Worm (Caenorhabditis elegans): ENCODE data around the gene W03F9.9.

The W03F9.9 gene

DNA sequence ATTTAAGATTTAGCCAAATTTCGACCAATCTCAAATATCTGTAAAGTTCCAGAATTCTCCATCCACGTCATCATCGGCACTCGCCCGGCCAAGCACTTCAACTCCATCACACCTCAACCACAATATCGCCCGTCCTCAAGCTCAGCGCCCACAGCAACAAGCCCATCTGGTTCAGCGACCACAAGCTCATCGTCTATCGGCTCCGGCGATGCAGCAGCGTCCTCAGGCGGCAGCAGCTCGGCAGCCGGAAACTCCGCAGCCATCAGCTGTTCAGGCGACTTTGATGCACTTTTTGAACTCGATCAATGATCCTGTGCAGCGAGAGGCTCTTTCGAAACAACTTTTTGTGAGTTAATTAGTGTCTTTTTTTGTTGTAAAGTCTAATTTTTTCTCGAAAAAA is 21.4 kb upstream of the W03F9.9 start:
- TF ChIP-seq pha-2 (tag; optimal IDR thresholded peaks at IDR 0.05) (no peak), lim-6 (tag; optimal IDR thresholded peaks at IDR 0.05) (no peak), dmd-4 (tag; optimal IDR thresholded peaks at IDR 0.05; ENCODE audit: borderline replicate concordance) (no peak), ahr-1 (tag; optimal IDR thresholded peaks at IDR 0.05) (no peak), madf-2 (tag; optimal IDR thresholded peaks at IDR 0.05) (no peak), hlh-13 (GFP tag; optimal IDR thresholded peaks at IDR 0.05) (no peak), ceh-19 (GFP tag; optimal IDR thresholded peaks at IDR 0.05) (no peak)

DNA sequence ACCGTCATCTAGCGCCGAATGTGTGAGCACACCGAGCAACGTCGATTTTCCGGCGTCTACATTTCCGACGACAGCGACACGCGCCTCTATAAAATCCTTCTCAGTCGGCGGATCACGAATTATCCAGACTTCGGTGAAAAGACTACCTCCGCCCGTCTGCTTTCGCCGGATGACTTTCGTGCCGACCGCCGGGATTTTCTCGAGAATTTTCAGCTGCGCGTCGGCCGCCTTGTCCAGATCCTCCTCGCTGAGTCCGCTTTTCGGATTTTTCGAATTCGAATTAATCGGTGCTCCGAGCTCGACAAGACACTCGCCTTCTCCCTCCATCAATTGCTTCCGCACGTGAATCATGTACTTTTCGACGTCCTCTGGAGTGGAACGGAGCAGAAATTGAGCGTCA is 16.4 kb upstream of the W03F9.9 start:
- TF ChIP-seq hlh-30 (tag; optimal IDR thresholded peaks at IDR 0.05; ENCODE audit: insufficient read depth), result no peak
- TF ChIP-seq F13H6.1 (tag; optimal IDR thresholded peaks at IDR 0.05), result no peak
- TF ChIP-seq madf-2 (tag; optimal IDR thresholded peaks at IDR 0.05), result no peak
- TF ChIP-seq npax-4 (tag; optimal IDR thresholded peaks at IDR 0.05), result no peak

DNA sequence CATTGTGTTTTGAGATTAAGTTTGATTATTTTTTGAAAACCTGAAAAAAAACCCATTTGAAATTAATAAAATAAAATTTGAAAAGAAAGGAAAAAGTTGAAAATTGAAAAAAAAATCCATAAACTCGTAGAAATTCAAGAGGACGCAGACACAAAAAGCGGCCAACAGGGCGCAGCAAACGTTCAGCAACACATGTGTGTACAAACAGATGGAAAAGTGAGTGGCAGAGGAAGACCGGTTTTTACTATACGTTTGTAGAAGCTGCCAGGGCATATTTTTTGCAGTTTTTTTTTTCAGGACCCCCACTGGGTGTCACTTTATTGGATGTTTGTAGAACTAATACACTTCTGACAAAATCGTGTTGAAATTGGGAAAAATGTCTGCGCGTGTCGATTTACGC is 15.9 kb upstream of the W03F9.9 start, which contains the start of gene cgp-1:
TSS of gene cgp-1 (minus strand) at position 40 of the 400 bp plus-strand sequence.
- TF ChIP-seq hlh-6 (tag; optimal IDR thresholded peaks at IDR 0.05) (no peak), ref-2 (tag; optimal IDR thresholded peaks at IDR 0.05) (no peak), nfya-1 (tag; optimal IDR thresholded peaks at IDR 0.05) (peak; percentile 30), K09A11.1 (tag; optimal IDR thresholded peaks at IDR 0.05; ENCODE audit: insufficient read depth) (no peak), lin-11 (tag; optimal IDR thresholded peaks at IDR 0.05) (no peak), elt-2 (tag; optimal IDR thresholded peaks at IDR 0.05) (no peak), hlh-8 (tag; optimal IDR thresholded peaks at IDR 0.05) (peak; percentile 69)

DNA sequence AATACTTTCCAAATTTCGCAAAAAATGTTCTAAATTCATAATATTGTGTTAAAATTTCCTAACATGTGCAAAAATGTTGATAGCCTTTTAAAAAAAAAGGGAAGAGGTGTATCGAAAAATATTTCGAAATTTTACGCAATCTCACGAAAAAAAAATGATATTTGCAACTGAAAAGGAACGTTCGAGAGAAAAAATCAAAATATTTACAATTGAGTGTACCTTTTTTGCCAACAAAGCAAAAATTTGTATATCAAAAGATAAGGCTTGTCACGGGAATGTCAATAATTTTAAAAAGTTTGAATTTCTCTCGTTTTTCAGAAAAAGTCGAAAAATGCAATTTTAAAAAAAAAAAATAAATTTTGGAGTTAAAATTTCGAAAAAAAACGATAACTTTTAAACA is 15.2 kb upstream of the W03F9.9 start:
- TF ChIP-seq npax-4 (tag; optimal IDR thresholded peaks at IDR 0.05) (no peak), gmeb-2 (tag; optimal IDR thresholded peaks at IDR 0.05) (no peak), ttx-3 (tag; optimal IDR thresholded peaks at IDR 0.05) (no peak), ceh-14 (tag; optimal IDR thresholded peaks at IDR 0.05) (no peak), tbx-7 (tag; optimal IDR thresholded peaks at IDR 0.05) (no peak), C08G9.2 (tag; optimal IDR thresholded peaks at IDR 0.05) (no peak), nhr-232 (tag; optimal IDR thresholded peaks at IDR 0.05) (no peak), pax-1 (tag; optimal IDR thresholded peaks at IDR 0.05) (no peak), ceh-19 (GFP tag; optimal IDR thresholded peaks at IDR 0.05) (no peak), lim-6 (tag; optimal IDR thresholded peaks at IDR 0.05) (no peak), fax-1 (tag; optimal IDR thresholded peaks at IDR 0.05) (no peak), unc-55 (GFP tag; optimal IDR thresholded peaks at IDR 0.05) (no peak)

DNA sequence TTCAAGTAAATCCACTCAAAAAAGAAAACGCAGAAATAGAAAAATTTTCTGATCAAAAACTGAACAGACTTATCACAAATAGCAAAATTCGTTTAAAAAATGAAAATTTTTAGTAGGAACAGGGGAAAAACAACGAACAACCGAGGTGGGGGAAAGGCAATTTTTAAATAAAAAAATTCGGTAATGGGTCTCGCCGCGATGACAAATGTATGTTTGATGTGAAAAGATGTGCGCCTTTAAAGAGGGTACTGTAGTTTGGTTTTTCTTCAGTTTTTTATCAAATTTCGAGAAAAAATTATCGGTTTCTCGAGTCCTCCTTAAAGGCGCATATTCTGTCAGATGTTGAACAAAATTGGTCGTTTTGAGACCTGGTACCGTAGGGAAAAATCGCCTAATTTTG is 14.8 kb upstream of the W03F9.9 start:
- no peak for TF ChIP-seq elt-4 (tag; optimal IDR thresholded peaks at IDR 0.05)
- no peak for TF ChIP-seq che-1 (tag; optimal IDR thresholded peaks at IDR 0.05)
- no peak for TF ChIP-seq dve-1 (tag; optimal IDR thresholded peaks at IDR 0.05)
- TF ChIP-seq ztf-16 (tag; optimal IDR thresholded peaks at IDR 0.05), result no peak
- TF ChIP-seq ceh-48 (tag; optimal IDR thresholded peaks at IDR 0.05), result no peak
- no peak for TF ChIP-seq C08G9.2 (tag; optimal IDR thresholded peaks at IDR 0.05)
- no peak for TF ChIP-seq syd-9 (tag; optimal IDR thresholded peaks at IDR 0.05)
- TF ChIP-seq fkh-6 (tag; optimal IDR thresholded peaks at IDR 0.05), result no peak

DNA sequence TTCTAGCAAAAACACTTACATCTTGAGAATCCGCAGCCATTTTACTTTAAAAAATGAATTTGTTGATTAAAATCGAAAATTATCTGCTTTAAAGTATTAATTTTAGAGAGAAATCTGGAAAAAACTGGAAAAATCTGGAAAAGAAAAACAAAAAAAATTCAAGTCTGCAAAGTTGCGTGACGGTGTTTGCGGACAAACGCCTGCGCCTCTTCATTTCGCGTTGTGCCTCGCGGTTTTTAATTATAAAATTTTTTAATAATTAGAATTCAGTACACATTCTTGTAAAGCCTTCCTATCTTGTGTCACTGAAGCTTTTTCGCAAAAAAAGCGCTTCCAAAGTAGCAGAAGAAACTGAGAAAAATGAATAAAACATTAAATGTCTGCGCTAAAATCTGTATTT is 12.1 kb upstream of the W03F9.9 start, which contains the start of gene W03F9.1:
TSS of gene W03F9.1 (minus strand) at position 109 of the 400 bp plus-strand sequence.
- no peak for TF ChIP-seq sox-2 (GFP tag; IDR thresholded peaks at IDR 0.05)
- no peak for TF ChIP-seq ceh-9 (tag; optimal IDR thresholded peaks at IDR 0.05)
- peak; percentile 76 for TF ChIP-seq unc-42 (tag; optimal IDR thresholded peaks at IDR 0.05)
- TF ChIP-seq sdc-2 (tag; optimal IDR thresholded peaks at IDR 0.05), result no peak
- TF ChIP-seq K09A11.1 (tag; optimal IDR thresholded peaks at IDR 0.05; ENCODE audit: insufficient read depth), result peak; percentile 2
- no peak for TF ChIP-seq ttx-3 (tag; optimal IDR thresholded peaks at IDR 0.05)
- TF ChIP-seq mec-3 (tag; optimal IDR thresholded peaks at IDR 0.05; ENCODE audit: borderline replicate concordance), result no peak
- peak; percentile 4 for TF ChIP-seq pha-2 (tag; optimal IDR thresholded peaks at IDR 0.05)
- peak; percentile 1 for TF ChIP-seq unc-86 (tag; optimal IDR thresholded peaks at IDR 0.05)
- TF ChIP-seq nfya-1 (tag; optimal IDR thresholded peaks at IDR 0.05), result peak; percentile 3
- peak; percentile 28 for TF ChIP-seq pqm-1 (tag; optimal IDR thresholded peaks at IDR 0.05)
- peak; percentile 89 for TF ChIP-seq ceh-14 (tag; optimal IDR thresholded peaks at IDR 0.05)
- no peak for TF ChIP-seq T23F11.4 (GFP tag; optimal IDR thresholded peaks at IDR 0.05)
- peak; percentile 7 for TF ChIP-seq ceh-31 (tag; optimal IDR thresholded peaks at IDR 0.05)
- TF ChIP-seq pax-1 (tag; optimal IDR thresholded peaks at IDR 0.05), result peak; percentile 25

All from whole organism, late embryonic.